Fruit fly (Drosophila melanogaster) whole organism, embryonic: ENCODE data around the gene IRSp53.

Experiments
- C15 ChIP-seq: fragments of 200-800 bp; sonication (Bioruptor generic); IDR thresholded peaks from 3 replicates; pipeline ENCODE4 v1.3.6; 2022; ENCODE audit warnings: missing biosample characterization, missing genetic modification characterization
- CG12769 ChIP-seq: fragments of 200-800 bp; sonication (Bioruptor generic); optimal IDR thresholded peaks from 2 replicates; lab custom pipeline; 2019; ENCODE audit warnings: missing biosample characterization, mild to moderate bottlenecking, missing genetic modification characterization, moderate library complexity
- CG13123 ChIP-seq: fragments of 200-800 bp; sonication (Bioruptor generic); optimal IDR thresholded peaks from 2 replicates; lab custom pipeline; 2016; ENCODE audit warnings: missing biosample characterization, missing genetic modification characterization
- CG15269 ChIP-seq: fragments of 200-800 bp; sonication (Bioruptor generic); optimal IDR thresholded peaks from 2 replicates; lab custom pipeline; 2018; ENCODE audit warnings: missing biosample characterization, mild to moderate bottlenecking, missing genetic modification characterization, moderate library complexity
- CG1529 ChIP-seq: fragments of 200-800 bp; sonication (Bioruptor generic); optimal IDR thresholded peaks from 3 replicates; lab custom pipeline; 2018; ENCODE audit warnings: missing biosample characterization, missing genetic modification characterization
- CG15696 ChIP-seq: fragments of 200-800 bp; sonication (Bioruptor generic); optimal IDR thresholded peaks from 2 replicates; lab custom pipeline; 2019; ENCODE audit warnings: missing biosample characterization, mild to moderate bottlenecking, missing genetic modification characterization, moderate library complexity
- CG1647 ChIP-seq: fragments of 200-800 bp; sonication (Bioruptor generic); optimal IDR thresholded peaks from 3 replicates; lab custom pipeline; 2016; ENCODE audit warnings: missing biosample characterization, missing genetic modification characterization
- CG17328 ChIP-seq: fragments of 200-800 bp; sonication (Bioruptor generic); IDR thresholded peaks from 2 replicates; pipeline ENCODE4 v1.3.6; 2022; ENCODE audit warnings: missing biosample characterization, missing genetic modification characterization
- CG1832 ChIP-seq: fragments of 200-800 bp; sonication (Bioruptor generic); optimal IDR thresholded peaks from 2 replicates; lab custom pipeline; 2017; ENCODE audit warnings: missing biosample characterization, mild to moderate bottlenecking, missing genetic modification characterization, inconsistent platforms
- CG2120 ChIP-seq: fragments of 200-800 bp; sonication (Bioruptor generic); optimal IDR thresholded peaks from 3 replicates; lab custom pipeline; 2016; ENCODE audit warnings: missing biosample characterization, missing genetic modification characterization
- CG33557 ChIP-seq: fragments of 200-800 bp; sonication (Bioruptor generic); optimal IDR thresholded peaks from 2 replicates; lab custom pipeline; 2019; ENCODE audit warnings: missing biosample characterization, mild to moderate bottlenecking, missing genetic modification characterization, moderate library complexity
- CG4360 ChIP-seq: fragments of 200-800 bp; sonication (Bioruptor generic); IDR thresholded peaks from 2 replicates; pipeline ENCODE4 v1.3.6; 2022; ENCODE audit warnings: missing biosample characterization, missing genetic modification characterization
- CG6654 ChIP-seq: fragments of 200-800 bp; sonication (Bioruptor generic); optimal IDR thresholded peaks from 2 replicates; lab custom pipeline; 2017; ENCODE audit warnings: missing biosample characterization, mild to moderate bottlenecking, missing genetic modification characterization
- CG6765 ChIP-seq: fragments of 200-800 bp; sonication (Bioruptor generic); optimal IDR thresholded peaks from 3 replicates; lab custom pipeline; 2017; ENCODE audit warnings: missing biosample characterization, mild to moderate bottlenecking, missing genetic modification characterization
- D ChIP-seq, 2 experiments: fragments of 200-800 bp in 1 of 2; fragments of >200 bp in 1 of 2; sonication (Bioruptor generic) in 1 of 2; optimal IDR thresholded peaks; 2 replicates in 1 of 2; 3 replicates in 1 of 2; lab custom pipeline; 2017; ENCODE audit warnings: mild to moderate bottlenecking in 1 of 2, missing biosample characterization in 1 of 2, missing genetic modification characterization in 1 of 2, missing genetic modification reagents in 1 of 2
- Dbx ChIP-seq: fragments of 200-800 bp; sonication (Bioruptor generic); IDR thresholded peaks from 3 replicates; pipeline ENCODE4 v1.3.6; 2022; ENCODE audit warnings: missing biosample characterization, missing genetic modification characterization
- Dfd ChIP-seq, 2 experiments: fragments of >200 bp; optimal IDR thresholded peaks; 2 replicates each; lab custom pipeline; 2017; ENCODE audit warnings: missing biosample characterization in 2 of 2, missing genetic modification characterization in 2 of 2
- Dref ChIP-seq: fragments of 200-800 bp; sonication (Bioruptor generic); IDR thresholded peaks from 2 replicates; pipeline ENCODE4 v1.3.6; 2022; ENCODE audit warnings: missing biosample characterization, missing genetic modification characterization
- E2f2 ChIP-seq: fragments of 200-800 bp; sonication (Bioruptor generic); IDR thresholded peaks from 2 replicates; pipeline ENCODE4 v1.3.6; 2022; ENCODE audit warnings: missing biosample characterization, missing genetic modification characterization
- Hr39 ChIP-seq: fragments of >200 bp; optimal IDR thresholded peaks from 2 replicates; lab custom pipeline; 2017
- Jarid2 ChIP-seq: fragments of 200-800 bp; sonication (Bioruptor generic); optimal IDR thresholded peaks from 3 replicates; lab custom pipeline; 2017; ENCODE audit warnings: mild to moderate bottlenecking, missing biosample characterization, missing genetic modification reagents, missing genetic modification characterization
- Nf-YC ChIP-seq: fragments of 200-800 bp; optimal IDR thresholded peaks from 3 replicates; lab custom pipeline; 2019; ENCODE audit warnings: missing biosample characterization, mild to moderate bottlenecking, missing genetic modification characterization, moderate library complexity
- Oaz ChIP-seq: fragments of 200-800 bp; sonication (Bioruptor generic); IDR thresholded peaks from 2 replicates; pipeline ENCODE4 v1.3.6; 2022; ENCODE audit warnings: missing biosample characterization, missing genetic modification characterization
- Rfx ChIP-seq: fragments of 200-800 bp; sonication (Bioruptor generic); IDR thresholded peaks from 2 replicates; pipeline ENCODE4 v1.3.6; 2022; ENCODE audit warnings: missing biosample characterization, missing genetic modification characterization
- Trl ChIP-seq, 3 experiments: fragments of >200 bp in 2 of 3; fragments of 200-800 bp in 1 of 3; sonication (Bioruptor generic) in 1 of 3; optimal IDR thresholded peaks; 2 replicates in 1 of 3; 3 replicates in 2 of 3; lab custom pipeline; 2016 to 2017; ENCODE audit warnings: missing biosample characterization in 1 of 3, missing genetic modification characterization in 1 of 3
- ase ChIP-seq: fragments of 200-800 bp; sonication (Bioruptor generic); IDR thresholded peaks from 3 replicates; pipeline ENCODE4 v1.3.6; 2022; ENCODE audit warnings: missing biosample characterization, missing genetic modification characterization
- bigmax ChIP-seq: fragments of 200-800 bp; sonication (Bioruptor generic); optimal IDR thresholded peaks from 2 replicates; lab custom pipeline; 2018; ENCODE audit warnings: missing biosample characterization, mild to moderate bottlenecking, missing genetic modification characterization
- cg ChIP-seq: fragments of 200-800 bp; sonication (Bioruptor generic); optimal IDR thresholded peaks from 3 replicates; lab custom pipeline; 2019; ENCODE audit warnings: missing biosample characterization, mild to moderate bottlenecking, missing genetic modification characterization, moderate library complexity
- ems ChIP-seq: fragments of 200-800 bp; sonication (Bioruptor generic); optimal IDR thresholded peaks from 3 replicates; lab custom pipeline; 2016; ENCODE audit warnings: missing biosample characterization, missing genetic modification characterization
- fd102C ChIP-seq: fragments of 200-800 bp; sonication (Bioruptor generic); optimal IDR thresholded peaks from 2 replicates; lab custom pipeline; 2018; ENCODE audit warnings: missing biosample characterization, mild to moderate bottlenecking, missing genetic modification characterization, moderate library complexity
- hth ChIP-seq: fragments of >200 bp; optimal IDR thresholded peaks from 2 replicates; lab custom pipeline; 2017; ENCODE audit warnings: inconsistent platforms
- inv ChIP-seq: fragments of 200-800 bp; sonication (Bioruptor generic); IDR thresholded peaks from 2 replicates; pipeline ENCODE4 v1.3.6; 2022; ENCODE audit warnings: missing biosample characterization, missing genetic modification characterization; ENCODE audit not compliant: partially characterized antibody
- kah ChIP-seq: fragments of 200-800 bp; sonication (Bioruptor generic); optimal IDR thresholded peaks from 2 replicates; lab custom pipeline; 2018; ENCODE audit warnings: missing biosample characterization, mild to moderate bottlenecking, missing genetic modification characterization
- kni ChIP-seq: fragments of 200-800 bp; sonication (Bioruptor generic); optimal IDR thresholded peaks from 3 replicates; lab custom pipeline; 2017; ENCODE audit warnings: mild to moderate bottlenecking, missing biosample characterization, missing genetic modification reagents, missing genetic modification characterization
- knrl ChIP-seq: fragments of 200-800 bp; sonication (Bioruptor generic); IDR thresholded peaks from 3 replicates; pipeline ENCODE4 v1.3.6; 2022; ENCODE audit warnings: missing biosample characterization, missing genetic modification characterization; ENCODE audit not compliant: partially characterized antibody
- nerfin-2 ChIP-seq: fragments of 200-800 bp; sonication (Bioruptor generic); IDR thresholded peaks from 2 replicates; pipeline ENCODE4 v1.3.6; 2022; ENCODE audit warnings: missing biosample characterization, missing genetic modification characterization; ENCODE audit not compliant: partially characterized antibody
- onecut ChIP-seq: fragments of 200-800 bp; sonication (Bioruptor generic); IDR thresholded peaks from 2 replicates; pipeline ENCODE4 v1.3.6; 2022; ENCODE audit warnings: missing biosample characterization, missing genetic modification characterization
- otp ChIP-seq: fragments of 200-800 bp; sonication (Bioruptor generic); IDR thresholded peaks from 3 replicates; pipeline ENCODE4, ENCODE4 v1.3.6; 2022; ENCODE audit warnings: missing biosample characterization, missing genetic modification characterization
- phol ChIP-seq: fragments of 200-800 bp; sonication (Bioruptor generic); optimal IDR thresholded peaks from 3 replicates; lab custom pipeline; 2018; ENCODE audit warnings: missing biosample characterization, mild to moderate bottlenecking, missing genetic modification characterization, moderate library complexity
- prd ChIP-seq, 3 experiments: fragments of >200 bp in 2 of 3; fragments of 200-800 bp in 1 of 3; sonication (Bioruptor generic) in 1 of 3; optimal IDR thresholded peaks in 2 of 3; IDR thresholded peaks in 1 of 3; 2 replicates in 2 of 3; 3 replicates in 1 of 3; pipeline versions ENCODE4 v1.3.6 to Lab custom; 2017 to 2022; ENCODE audit warnings: missing biosample characterization in 1 of 3, missing genetic modification characterization in 1 of 3
- ranshi ChIP-seq: fragments of 200-800 bp; sonication (Bioruptor generic); IDR thresholded peaks from 2 replicates; pipeline ENCODE4 v1.3.6; 2022; ENCODE audit warnings: missing biosample characterization, missing genetic modification characterization
- sens ChIP-seq: fragments of 200-800 bp; sonication (Bioruptor generic); peaks from one replicate; lab custom pipeline; 2016; ENCODE audit warnings: missing biosample characterization, missing genetic modification characterization
- slp2 ChIP-seq: fragments of 200-800 bp; sonication (Bioruptor generic); optimal IDR thresholded peaks from 2 replicates; lab custom pipeline; 2016; ENCODE audit warnings: missing biosample characterization, missing genetic modification characterization
- sob ChIP-seq: fragments of 200-800 bp; sonication (Bioruptor generic); IDR thresholded peaks from 2 replicates; pipeline ENCODE4 v1.3.6; 2022; ENCODE audit warnings: missing biosample characterization, missing genetic modification characterization
- sr ChIP-seq: fragments of 200-800 bp; sonication (Bioruptor generic); IDR thresholded peaks from 3 replicates; pipeline ENCODE4 v1.3.6; 2022; ENCODE audit warnings: missing biosample characterization, missing genetic modification characterization
- ssp ChIP-seq: fragments of 200-800 bp; sonication (Bioruptor generic); IDR thresholded peaks from 2 replicates; pipeline ENCODE4 v1.3.6; 2022; ENCODE audit warnings: missing biosample characterization, missing genetic modification characterization
- vvl ChIP-seq: fragments of 200-800 bp; sonication (Bioruptor generic); IDR thresholded peaks from 2 replicates; pipeline ENCODE4 v1.3.6; 2022; ENCODE audit warnings: missing biosample characterization, missing genetic modification characterization
- wdn ChIP-seq: fragments of 200-800 bp; sonication (Bioruptor generic); IDR thresholded peaks from 2 replicates; pipeline ENCODE4 v1.3.6; 2022; ENCODE audit warnings: missing biosample characterization, missing genetic modification characterization

IRSp53 gene

DNA sequence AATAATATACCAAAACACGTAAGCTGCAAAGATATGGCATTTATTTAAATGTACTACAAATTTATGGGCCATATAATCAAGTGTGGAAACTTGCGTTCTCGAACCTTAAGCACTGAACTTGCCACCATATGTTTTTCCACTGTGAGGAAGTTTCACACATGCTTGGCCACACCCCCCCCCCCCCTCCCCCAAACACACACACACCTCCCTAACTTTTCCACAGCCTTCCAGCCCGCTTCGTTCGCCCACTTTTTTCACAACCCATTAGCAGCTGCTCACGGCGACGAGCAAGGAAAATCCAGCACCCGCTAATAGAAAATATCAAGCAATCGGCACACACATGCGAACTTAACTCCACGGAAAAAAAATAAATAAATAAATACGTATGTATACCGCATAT lies 59.4 kb downstream of the IRSp53 start (continued):
- TF ChIP-seq ems (GFP tag; lab: Kevin White, UChicago) (no peak), wdn (no peak), CG17328 (GFP tag; lab: Robert Waterston, UW) (no peak), otp (GFP tag; lab: Robert Waterston, UW) (0 out of 3 replicates have a peak, but pooled peaks have one; percentile 6), CG2120 (GFP tag; lab: Kevin White, UChicago) (no peak), Hr39 (lab: Kevin White, UChicago) (peak; percentile 69), CG6654 (GFP tag; lab: Kevin White, UChicago) (no peak), fd102C (GFP tag; lab: Kevin White, UChicago) (no peak), knrl (GFP tag; lab: Robert Waterston, UW) (no peak), CG12769 (tag; lab: Kevin White, UChicago) (peak; percentile 10)

DNA sequence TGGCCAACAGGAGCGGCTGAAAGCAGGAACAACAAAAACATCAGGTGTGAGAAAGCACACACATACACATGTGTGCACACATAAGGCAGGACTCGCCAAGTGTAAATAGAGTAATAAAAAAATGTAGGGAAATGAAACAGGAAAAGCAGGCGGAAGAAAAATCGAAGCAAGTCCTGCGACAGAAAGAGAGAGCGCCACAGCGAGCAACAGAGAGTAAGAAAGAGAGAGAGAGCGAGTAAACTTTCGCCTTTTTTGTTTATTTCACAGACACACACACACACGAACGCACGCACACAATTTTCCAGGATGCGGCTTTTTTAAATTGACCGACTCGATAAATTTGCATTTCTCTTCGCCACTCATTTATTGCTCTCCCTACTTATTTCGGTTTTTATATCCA lies 61.0 kb downstream of the IRSp53 start:
- no peak for TF ChIP-seq Nf-YC (tag; lab: Kevin White, UChicago)
- no peak for TF ChIP-seq prd (optimal IDR thresholded peaks at IDR 0.05; lab: Kevin White, UChicago)
- TF ChIP-seq prd (GFP tag; IDR thresholded peaks at IDR 0.05; lab: Robert Waterston, UW), result no peak
- TF ChIP-seq Dfd (GFP tag; optimal IDR thresholded peaks at IDR 0.05; lab: Kevin White, UChicago), result peak in 1 of 2 experiments; percentile 6
- peak; percentile 38 for TF ChIP-seq cg (GFP tag; lab: Kevin White, UChicago)
- TF ChIP-seq Dbx (GFP tag; lab: Robert Waterston, UW), result no peak
- TF ChIP-seq CG4360 (GFP tag; lab: Robert Waterston, UW), result peak; percentile 4; the same call in 1 of the 2 replicates
- TF ChIP-seq ssp (GFP tag; lab: Robert Waterston, UW), result no peak
- TF ChIP-seq nerfin-2, result no peak
- TF ChIP-seq onecut (GFP tag; lab: Robert Waterston, UW), result peak; percentile 64
- peak; percentile 47 for TF ChIP-seq sens
- no peak for TF ChIP-seq hth (lab: Kevin White, UChicago)
- no peak for TF ChIP-seq CG6765 (GFP tag; lab: Kevin White, UChicago)
- no peak for TF ChIP-seq Dref (GFP tag; lab: Robert Waterston, UW)
- TF ChIP-seq Trl (optimal IDR thresholded peaks at IDR 0.05; lab: Kevin White, UChicago), result peak; percentile 27 to 68
- no peak for TF ChIP-seq Trl (GFP tag; optimal IDR thresholded peaks at IDR 0.05; lab: Kevin White, UChicago)
- TF ChIP-seq D (optimal IDR thresholded peaks at IDR 0.05; lab: Kevin White, UChicago), result no peak
- TF ChIP-seq D (GFP tag; optimal IDR thresholded peaks at IDR 0.05; lab: Kevin White, UChicago), result no peak
- TF ChIP-seq CG33557 (GFP tag; lab: Kevin White, UChicago), result no peak
- no peak for TF ChIP-seq CG13123 (GFP tag; lab: Kevin White, UChicago)
- no peak for TF ChIP-seq CG1647
- no peak for TF ChIP-seq CG15696
- TF ChIP-seq CG1832 (GFP tag; lab: Kevin White, UChicago), result peak; percentile 29
- TF ChIP-seq ranshi, result no peak
- TF ChIP-seq, all 482 proteins: peak for 7

DNA sequence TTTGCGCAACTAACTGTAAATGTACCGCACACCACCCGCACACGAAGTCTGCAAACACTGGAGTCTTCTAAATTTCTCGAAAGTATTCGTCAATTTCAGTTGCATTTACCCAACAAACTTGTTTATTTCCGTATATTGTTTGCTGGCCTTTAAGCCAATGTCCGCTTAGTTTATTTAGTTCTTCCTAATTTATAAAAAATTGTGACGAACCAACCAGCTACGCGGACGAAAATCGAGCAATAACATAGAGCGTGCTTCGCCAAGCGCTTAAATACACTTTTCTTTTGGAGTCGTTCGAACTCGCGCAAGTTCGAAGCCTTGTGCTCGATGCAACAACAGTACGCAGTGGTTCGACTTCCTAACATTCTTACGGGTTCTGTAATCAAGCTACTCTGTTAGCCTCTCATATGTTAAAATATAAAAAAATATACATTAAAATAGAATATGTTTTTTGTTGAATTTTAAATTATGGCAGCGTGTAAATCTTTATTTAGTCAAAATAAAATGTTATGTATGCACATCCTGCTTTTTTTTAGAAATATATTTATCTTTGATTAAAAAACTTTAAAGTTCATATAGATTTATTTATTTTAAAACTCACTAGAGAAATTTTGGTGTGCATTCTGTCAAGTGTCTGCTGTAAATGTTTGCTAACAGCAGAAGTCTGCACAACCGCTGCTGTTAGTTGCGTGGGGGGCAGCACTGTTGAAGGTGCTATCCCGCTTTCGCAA lies 61.6 kb downstream of the IRSp53 start, which contains the start of gene GlcAT-P:
Gene GlcAT-P, minus strand, starts transcription at position 246 of the 731 bp plus-strand sequence.
- TF ChIP-seq vvl (GFP tag; lab: Robert Waterston, UW) (peak; percentile 85), Jarid2 (GFP tag; lab: Kevin White, UChicago) (peak; percentile 74), inv (GFP tag; lab: Robert Waterston, UW) (no peak), kni (no peak), E2f2 (GFP tag; lab: Robert Waterston, UW) (peak; percentile 50; the same call in 1 of the 2 replicates), slp2 (GFP tag; lab: Kevin White, UChicago) (no peak), CG1529 (GFP tag; lab: Kevin White, UChicago) (no peak), CG15269 (tag; lab: Kevin White, UChicago) (peak; percentile 85), bigmax (GFP tag; lab: Kevin White, UChicago) (no peak), sob (GFP tag; lab: Robert Waterston, UW) (peak; percentile 76), C15 (GFP tag; lab: Robert Waterston, UW) (no peak), phol (tag; lab: Kevin White, UChicago) (peak; percentile 67), Oaz (GFP tag; lab: Robert Waterston, UW) (peak; percentile 43), sr (GFP tag; lab: Robert Waterston, UW) (no peak), kah (GFP tag; lab: Kevin White, UChicago) (peak; percentile 40), Hr39 (lab: Kevin White, UChicago) (no peak), ase (no peak), Rfx (peak; percentile 75)
